Fruit fly (Drosophila melanogaster): ENCODE data around the gene CG43155.

The CG43155 gene

dm6 chrX:11494731-11495277 lies 35.2 kb downstream of the CG43155 start (continued):
- peak; percentile 60 for TF ChIP-seq NfI (GFP tag; optimal IDR thresholded peaks at IDR 0.05)
- TF ChIP-seq Meics (GFP tag; optimal IDR thresholded peaks at IDR 0.05): peak; percentile 33
- peak; percentile 73 for TF ChIP-seq Sox102F (GFP tag; optimal IDR thresholded peaks at IDR 0.05)
- no peak for TF ChIP-seq CG6175 (GFP tag; IDR thresholded peaks at IDR 0.05)
- peak; percentile 62 for TF ChIP-seq lilli (GFP tag; optimal IDR thresholded peaks at IDR 0.05)
- TF ChIP-seq klu (GFP tag; IDR thresholded peaks at IDR 0.05): peak; percentile 31; the same call in 1 of the 2 replicates
- TF ChIP-seq CG2712 (tag; optimal IDR thresholded peaks at IDR 0.05): peak; percentile 88
- TF ChIP-seq ken (GFP tag; IDR thresholded peaks at IDR 0.05): 0 out of 3 replicates have a peak, but pooled peaks have one; percentile 46
- TF ChIP-seq YL-1 (GFP tag; optimal IDR thresholded peaks at IDR 0.05): peak; percentile 20
- no peak for TF ChIP-seq CG10543 (GFP tag; optimal IDR thresholded peaks at IDR 0.05)
- TF ChIP-seq kah (GFP tag; optimal IDR thresholded peaks at IDR 0.05): peak; percentile 45
- no peak for TF ChIP-seq CG14965 (GFP tag; optimal IDR thresholded peaks at IDR 0.05; ENCODE audit: borderline replicate concordance)
- TF ChIP-seq CG17359 (tag; optimal IDR thresholded peaks at IDR 0.05): peak; percentile 59
- TF ChIP-seq CG4360 (GFP tag; IDR thresholded peaks at IDR 0.05): no peak
- peak; percentile 32 for TF ChIP-seq ems (GFP tag; optimal IDR thresholded peaks at IDR 0.05)
- no peak for TF ChIP-seq stc (GFP tag; IDR thresholded peaks at IDR 0.05)
- peak; percentile 55 for TF ChIP-seq esg (GFP tag; conservative IDR thresholded peaks at IDR 0.05)
- peak; percentile 72 for TF ChIP-seq pnt (GFP tag; optimal IDR thresholded peaks at IDR 0.05)
- TF ChIP-seq CG16863 (GFP tag; optimal IDR thresholded peaks at IDR 0.05): peak; percentile 73
- no peak for TF ChIP-seq CG2129 (GFP tag; IDR thresholded peaks at IDR 0.05; ENCODE audit: partially characterized antibody)
- no peak for TF ChIP-seq CG3838 (GFP tag; optimal IDR thresholded peaks at IDR 0.05)
- no peak for TF ChIP-seq Lim3 (GFP tag; IDR thresholded peaks at IDR 0.05)
- TF ChIP-seq NC2α (GFP tag; optimal IDR thresholded peaks at IDR 0.05): peak; percentile 55
- TF ChIP-seq CTCF (GFP tag; optimal IDR thresholded peaks at IDR 0.05): peak; percentile 14
- TF ChIP-seq CG12942 (GFP tag; optimal IDR thresholded peaks at IDR 0.05): peak; percentile 61
- no peak; the same call in 1 of the 2 replicates for TF ChIP-seq Gsc (GFP tag; IDR thresholded peaks at IDR 0.05)
- TF ChIP-seq lola (GFP tag; optimal IDR thresholded peaks at IDR 0.05): peak in 1 of 3 experiments; percentile 91
- peak; percentile 68 for TF ChIP-seq twi (tag; optimal IDR thresholded peaks at IDR 0.05)
- TF ChIP-seq onecut (GFP tag; IDR thresholded peaks at IDR 0.05): peak; percentile 51
- no peak for TF ChIP-seq chinmo (GFP tag; IDR thresholded peaks at IDR 0.05; ENCODE audit: partially characterized antibody)
- peak; percentile 67 for TF ChIP-seq CHES-1-like (GFP tag; optimal IDR thresholded peaks at IDR 0.05)
- TF ChIP-seq CG16813 (GFP tag; IDR thresholded peaks at IDR 0.05; ENCODE audit: partially characterized antibody): no peak
- peak; percentile 87 for TF ChIP-seq CG9727 (GFP tag; optimal IDR thresholded peaks at IDR 0.05)
- TF ChIP-seq emc (GFP tag; optimal IDR thresholded peaks at IDR 0.05): no peak
- no peak for TF ChIP-seq cas (GFP tag; IDR thresholded peaks at IDR 0.05)
- no peak for TF ChIP-seq CG7928 (GFP tag; optimal IDR thresholded peaks at IDR 0.05)
- TF ChIP-seq chif (GFP tag; optimal IDR thresholded peaks at IDR 0.05): peak; percentile 64 to 88
- TF ChIP-seq Mes4 (GFP tag; optimal IDR thresholded peaks at IDR 0.05): peak; percentile 74
- TF ChIP-seq lbe (GFP tag; optimal IDR thresholded peaks at IDR 0.05): peak; percentile 83
- TF ChIP-seq Hr39 (optimal IDR thresholded peaks at IDR 0.05): no peak
- peak; percentile 46; the same call in 1 of the 3 replicates for TF ChIP-seq tgo (GFP tag; IDR thresholded peaks at IDR 0.05)
- TF ChIP-seq Side (GFP tag; optimal IDR thresholded peaks at IDR 0.05): peak; percentile 76
- TF ChIP-seq HHEX (GFP tag; optimal IDR thresholded peaks at IDR 0.05): peak; percentile 26
- TF ChIP-seq Ssrp (tag; optimal IDR thresholded peaks at IDR 0.05): peak; percentile 84
- peak; percentile 74 for TF ChIP-seq Chrac-16 (GFP tag; optimal IDR thresholded peaks at IDR 0.05)
- TF ChIP-seq bsh (GFP tag; optimal IDR thresholded peaks at IDR 0.05): peak; percentile 88 to 95
- peak; percentile 47 for TF ChIP-seq trh (GFP tag; optimal IDR thresholded peaks at IDR 0.05)
- TF ChIP-seq gt (GFP tag; IDR thresholded peaks at IDR 0.05): no peak
- TF ChIP-seq kni (GFP tag; optimal IDR thresholded peaks at IDR 0.05): peak; percentile 73
- TF ChIP-seq CG6654 (GFP tag; optimal IDR thresholded peaks at IDR 0.05): peak; percentile 29
- peak; percentile 52 for TF ChIP-seq Usf (GFP tag; optimal IDR thresholded peaks at IDR 0.05)
